Worm (Caenorhabditis elegans) whole organism, L4 larva: ENCODE data around the gene fbxa-74.
A peak's percentile ranks its signal among the peaks of the same experiment; 100 is the strongest.

ENCODE experiments used
- F26F4.8 ChIP-seq: fragments of 200-800 bp; sonication (Bioruptor generic); conservative IDR thresholded peaks from 2 replicates; pipeline ENCODE4 v1.3.6; 2022; ENCODE audit warnings: missing genetic modification characterization, missing compliant biosample characterization
- F37D6.2 ChIP-seq: sonication (generic microtip); optimal IDR thresholded peaks from 2 replicates; lab custom pipeline; 2016; ENCODE audit warnings: mild to moderate bottlenecking, missing genetic modification characterization, missing compliant biosample characterization
- T20F7.1 ChIP-seq: fragments of 200-800 bp; sonication (Bioruptor generic); optimal IDR thresholded peaks from 2 replicates; lab custom pipeline; 2018; ENCODE audit warnings: mild to moderate bottlenecking, missing genetic modification characterization, missing compliant biosample characterization
- T26A8.4 ChIP-seq: fragments of 200-800 bp; sonication (Bioruptor generic); IDR thresholded peaks from 2 replicates; pipeline ENCODE4 v1.3.6; 2022; ENCODE audit warnings: missing genetic modification characterization, missing compliant biosample characterization
- Y105C5A.15 ChIP-seq: fragments of 200-800 bp; sonication (Bioruptor generic); IDR thresholded peaks from 2 replicates; pipeline ENCODE4 v1.3.6; 2022; ENCODE audit warnings: missing genetic modification characterization, missing compliant biosample characterization
- Y48G9A.11 ChIP-seq: fragments of 200-800 bp; sonication (Bioruptor generic); IDR thresholded peaks from 2 replicates; pipeline ENCODE4 v1.3.6; 2022; ENCODE audit warnings: missing genetic modification reagents, missing genetic modification characterization, missing compliant biosample characterization
- Y75B8A.6 ChIP-seq: fragments of 200-800 bp; sonication (Bioruptor generic); IDR thresholded peaks from 2 replicates; pipeline ENCODE4 v1.3.6; 2022; ENCODE audit warnings: missing genetic modification reagents, missing genetic modification characterization, missing compliant biosample characterization
- ZK337.2 ChIP-seq: fragments of 200-800 bp; sonication (Bioruptor generic); IDR thresholded peaks from 2 replicates; pipeline ENCODE4 v1.3.6; 2022; ENCODE audit warnings: missing genetic modification reagents, missing genetic modification characterization, missing compliant biosample characterization
- aha-1 ChIP-seq: fragments of 150-350 bp; peaks from one replicate; lab custom pipeline; 2014; ENCODE audit warnings: missing biosample characterization, missing genetic modification characterization
- attf-4 ChIP-seq: sonication (generic microtip); optimal IDR thresholded peaks from 3 replicates; lab custom pipeline; 2017; ENCODE audit warnings: missing biosample characterization, missing genetic modification characterization
- ces-1 ChIP-seq: fragments of 150-350 bp; sonication (generic microtip); optimal IDR thresholded peaks from 4 replicates; lab custom pipeline; 2014; ENCODE audit warnings: missing biosample characterization, missing genetic modification reagents, missing genetic modification characterization
- ctbp-1 ChIP-seq: fragments of 200-800 bp; sonication (Bioruptor generic); IDR thresholded peaks from 2 replicates; pipeline ENCODE4 v1.3.6; 2022; ENCODE audit warnings: missing genetic modification reagents, missing genetic modification characterization, missing compliant biosample characterization
- daf-12 ChIP-seq: fragments of 150-350 bp; optimal IDR thresholded peaks from 2 replicates; lab custom pipeline; 2014; ENCODE audit warnings: missing biosample characterization, missing genetic modification reagents, missing genetic modification characterization
- daf-19 ChIP-seq: fragments of 200-800 bp; sonication (Bioruptor generic); conservative IDR thresholded peaks from 2 replicates; pipeline ENCODE4 v1.3.6; 2022; ENCODE audit warnings: missing genetic modification characterization, missing compliant biosample characterization
- daf-8 ChIP-seq: fragments of 200-800 bp; sonication (Bioruptor generic); IDR thresholded peaks from 2 replicates; pipeline ENCODE4 v1.3.6; 2022; ENCODE audit warnings: missing genetic modification characterization, missing compliant biosample characterization
- dmd-6 ChIP-seq: fragments of 200-800 bp; sonication (Bioruptor generic); IDR thresholded peaks from 2 replicates; pipeline ENCODE4 v1.3.6; 2022; ENCODE audit warnings: missing genetic modification reagents, missing genetic modification characterization, missing compliant biosample characterization
- dmd-8 ChIP-seq: fragments of 200-800 bp; sonication (Bioruptor generic); IDR thresholded peaks from 2 replicates; pipeline ENCODE4 v1.3.6; 2022; ENCODE audit warnings: missing genetic modification characterization, missing compliant biosample characterization
- dpl-1 ChIP-seq: fragments of 150-350 bp; optimal IDR thresholded peaks from 2 replicates; lab custom pipeline; 2014; ENCODE audit warnings: missing biosample characterization, missing genetic modification reagents, missing genetic modification characterization
- duxl-1 ChIP-seq: sonication (generic microtip); optimal IDR thresholded peaks from 2 replicates; lab custom pipeline; 2016; ENCODE audit warnings: mild to moderate bottlenecking, missing genetic modification characterization, moderate library complexity, missing compliant biosample characterization; ENCODE audit not compliant: poor library complexity
- dve-1 ChIP-seq: sonication (generic microtip); optimal IDR thresholded peaks from 2 replicates; lab custom pipeline; 2017; ENCODE audit warnings: antibody characterized with exemption, mild to moderate bottlenecking, missing genetic modification characterization, missing compliant biosample characterization; ENCODE audit not compliant: insufficient read depth
- egl-27 ChIP-seq: sonication (generic microtip); optimal IDR thresholded peaks from 3 replicates; lab custom pipeline; 2017; ENCODE audit warnings: missing biosample characterization, missing genetic modification reagents, missing genetic modification characterization
- egl-43 ChIP-seq: fragments of 200-800 bp; sonication (Bioruptor generic); IDR thresholded peaks from 2 replicates; pipeline ENCODE4 v1.3.6; 2022; ENCODE audit warnings: missing genetic modification reagents, missing genetic modification characterization, missing compliant biosample characterization
- gei-8 ChIP-seq: fragments of 200-800 bp; sonication (Bioruptor generic); optimal IDR thresholded peaks from 2 replicates; lab custom pipeline; 2018; ENCODE audit warnings: mild to moderate bottlenecking, missing genetic modification characterization, missing compliant biosample characterization
- hif-1 ChIP-seq, 2 experiments: sonication (generic microtip); optimal IDR thresholded peaks; 2 replicates each; lab custom pipeline; 2016 to 2017; ENCODE audit warnings: missing compliant biosample characterization in 2 of 2, missing genetic modification characterization in 2 of 2, missing genetic modification reagents in 2 of 2, missing genotype in 2 of 2, mild to moderate bottlenecking in 1 of 2
- hlh-11 ChIP-seq: fragments of 200-800 bp; sonication (Bioruptor generic); optimal IDR thresholded peaks from 2 replicates; lab custom pipeline; 2018; ENCODE audit warnings: mild to moderate bottlenecking, missing genetic modification characterization, missing compliant biosample characterization
- hlh-30 ChIP-seq: sonication (generic microtip); optimal IDR thresholded peaks from 2 replicates; lab custom pipeline; 2017; ENCODE audit warnings: antibody characterized with exemption, mild to moderate bottlenecking, missing genetic modification characterization, missing compliant biosample characterization; ENCODE audit not compliant: insufficient read depth
- hmg-1.1 ChIP-seq: fragments of 200-800 bp; sonication (Bioruptor generic); IDR thresholded peaks from 2 replicates; pipeline ENCODE4 v1.3.6; 2022; ENCODE audit warnings: missing genetic modification reagents, missing genetic modification characterization, missing compliant biosample characterization
- lin-13 ChIP-seq: fragments of 150-350 bp; optimal IDR thresholded peaks from 2 replicates; lab custom pipeline; 2014; ENCODE audit warnings: missing biosample characterization, missing genetic modification reagents, missing genetic modification characterization
- lin-29 ChIP-seq: fragments of 200-800 bp; sonication (Bioruptor generic); IDR thresholded peaks from 2 replicates; pipeline ENCODE4 v1.3.6; 2022; ENCODE audit warnings: missing genetic modification reagents, missing genetic modification characterization, missing compliant biosample characterization
- lin-38 ChIP-seq: fragments of 200-800 bp; sonication (Bioruptor generic); IDR thresholded peaks from 2 replicates; pipeline ENCODE4 v1.3.6; 2022; ENCODE audit warnings: missing genetic modification reagents, missing genetic modification characterization, missing compliant biosample characterization
- lin-39 ChIP-seq: fragments of 150-350 bp; optimal IDR thresholded peaks from 2 replicates; lab custom pipeline; 2014; ENCODE audit warnings: missing biosample characterization, missing genetic modification reagents, missing genetic modification characterization
- lsy-2 ChIP-seq, 2 experiments: fragments of 150-350 bp in 1 of 2; sonication (generic microtip) in 1 of 2; optimal IDR thresholded peaks; 2 replicates each; lab custom pipeline; 2014 to 2017; ENCODE audit warnings: missing biosample characterization in 2 of 2, missing genetic modification characterization in 2 of 2
- madf-5 ChIP-seq, 2 experiments: fragments of 200-800 bp; sonication (Bioruptor generic); IDR thresholded peaks; 2 replicates each; pipeline ENCODE4 v1.3.6; 2022; ENCODE audit warnings: missing compliant biosample characterization in 2 of 2, missing genetic modification characterization in 2 of 2
- mdl-1 ChIP-seq, 2 experiments: fragments of 150-350 bp in 1 of 2; sonication (generic microtip) in 1 of 2; optimal IDR thresholded peaks; 2 replicates each; lab custom pipeline; 2014 to 2017; ENCODE audit warnings: missing biosample characterization in 2 of 2, missing genetic modification characterization in 2 of 2
- mxl-2 ChIP-seq: fragments of 200-800 bp; sonication (Bioruptor generic); conservative IDR thresholded peaks from 2 replicates; pipeline ENCODE4 v1.3.6; 2022; ENCODE audit warnings: missing genetic modification reagents, missing genetic modification characterization, missing compliant biosample characterization
- nhr-102 ChIP-seq: sonication (generic microtip); optimal IDR thresholded peaks from 2 replicates; lab custom pipeline; 2016; ENCODE audit warnings: mild to moderate bottlenecking, missing genetic modification characterization, moderate library complexity, missing compliant biosample characterization
- nhr-237 ChIP-seq: sonication (generic microtip); optimal IDR thresholded peaks from 2 replicates; lab custom pipeline; 2017; ENCODE audit warnings: missing biosample characterization, missing genetic modification characterization
- nhr-28 ChIP-seq: fragments of 150-350 bp; optimal IDR thresholded peaks from 2 replicates; lab custom pipeline; 2014; ENCODE audit warnings: missing biosample characterization, missing genetic modification characterization
- nhr-48 ChIP-seq: sonication (generic microtip); optimal IDR thresholded peaks from 2 replicates; lab custom pipeline; 2016; ENCODE audit warnings: mild to moderate bottlenecking, missing genetic modification characterization, missing compliant biosample characterization
- nhr-6 ChIP-seq: fragments of 150-350 bp; optimal IDR thresholded peaks from 2 replicates; lab custom pipeline; 2014; ENCODE audit warnings: missing biosample characterization, missing genetic modification characterization
- nhr-76 ChIP-seq: fragments of 150-350 bp; optimal IDR thresholded peaks from 2 replicates; lab custom pipeline; 2014; ENCODE audit warnings: missing biosample characterization, missing genetic modification characterization
- php-3 ChIP-seq: fragments of 200-800 bp; sonication (Bioruptor generic); IDR thresholded peaks from 2 replicates; pipeline ENCODE4 v1.3.6; 2022; ENCODE audit warnings: missing genetic modification reagents, missing genetic modification characterization, missing compliant biosample characterization
- pqm-1 ChIP-seq: sonication (generic microtip); optimal IDR thresholded peaks from 2 replicates; lab custom pipeline; 2017; ENCODE audit warnings: missing biosample characterization, missing genetic modification characterization
- rbr-2 ChIP-seq: sonication (generic microtip); optimal IDR thresholded peaks from 2 replicates; lab custom pipeline; 2016; ENCODE audit warnings: missing genotype, missing genetic modification characterization, missing compliant biosample characterization
- spr-3 ChIP-seq: fragments of 200-800 bp; sonication (Bioruptor generic); optimal IDR thresholded peaks from 2 replicates; lab custom pipeline; 2018; ENCODE audit warnings: mild to moderate bottlenecking, missing genetic modification characterization, missing compliant biosample characterization
- tag-97 ChIP-seq: fragments of 200-800 bp; sonication (Bioruptor generic); IDR thresholded peaks from 2 replicates; pipeline ENCODE4 v1.3.6; 2022; ENCODE audit warnings: missing genetic modification characterization, missing compliant biosample characterization
- zag-1 ChIP-seq: fragments of 150-350 bp; optimal IDR thresholded peaks from 2 replicates; lab custom pipeline; 2014; ENCODE audit warnings: missing biosample characterization, missing genetic modification characterization
- zfp-2 ChIP-seq: sonication (generic microtip); optimal IDR thresholded peaks from 2 replicates; lab custom pipeline; 2016; ENCODE audit warnings: mild to moderate bottlenecking, missing genetic modification characterization, missing compliant biosample characterization
- ztf-11 ChIP-seq: fragments of 150-350 bp; optimal IDR thresholded peaks from 2 replicates; lab custom pipeline; 2014; ENCODE audit warnings: missing biosample characterization, missing genetic modification characterization

The fbxa-74 gene

DNA sequence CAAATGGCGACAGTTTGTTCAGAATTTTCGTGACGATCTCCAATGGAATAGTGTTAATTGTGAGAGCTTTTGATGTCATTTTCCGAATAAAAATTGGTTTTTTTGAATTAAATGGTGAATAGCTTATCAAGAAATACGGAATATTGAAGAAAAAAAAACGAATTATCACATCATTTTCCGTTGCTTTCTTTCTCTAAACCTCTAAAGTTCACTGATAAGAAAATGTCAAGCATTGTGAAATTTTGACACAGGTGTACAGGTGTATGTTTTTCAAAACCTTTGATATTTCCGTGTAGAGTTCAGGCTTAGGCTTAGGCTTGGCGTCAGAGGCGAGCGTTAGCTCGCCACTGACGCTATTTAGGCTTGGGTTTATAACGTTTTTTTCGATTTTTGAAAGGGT lies at the start of gene fbxa-74:
fbxa-74 (minus strand) TSS at position 145 of the 400 bp plus-strand sequence.
- TF ChIP-seq php-3 (GFP tag; lab: Robert Waterston, UW) (no peak), tag-97 (GFP tag; lab: Robert Waterston, UW) (no peak), hif-1 (tag; optimal IDR thresholded peaks at IDR 0.05; lab: Kevin White, UChicago) (no peak), nhr-6 (tag; lab: Kevin White, UChicago) (peak; percentile 86), aha-1 (tag; lab: Kevin White, UChicago) (no peak), hlh-11 (peak; percentile 36), lin-29 (GFP tag; lab: Robert Waterston, UW) (no peak), dve-1 (tag; lab: Kevin White, UChicago) (peak; percentile 41), egl-43 (GFP tag; lab: Robert Waterston, UW) (no peak), hmg-1.1 (GFP tag; lab: Robert Waterston, UW) (no peak), egl-27 (tag; lab: Kevin White, UChicago) (no peak), ZK337.2 (GFP tag; lab: Robert Waterston, UW) (no peak), pqm-1 (tag; lab: Kevin White, UChicago) (peak; percentile 87), spr-3 (no peak), nhr-28 (tag; lab: Kevin White, UChicago) (peak; percentile 56), dmd-6 (peak; percentile 76)
- TF ChIP-seq, all 104 proteins: peak for 6

ce11 chrIII:1745450-1746127 lies 46.8 kb upstream of the fbxa-74 start:
- TF ChIP-seq nhr-76 (tag; lab: Kevin White, UChicago), result no peak
- no peak for TF ChIP-seq hif-1 (tag; optimal IDR thresholded peaks at IDR 0.05; lab: Kevin White, UChicago)
- TF ChIP-seq T26A8.4 (GFP tag; lab: Robert Waterston, UW), result no peak
- TF ChIP-seq daf-12 (tag; lab: Kevin White, UChicago), result no peak
- no peak for TF ChIP-seq zfp-2 (tag; lab: Kevin White, UChicago)
- TF ChIP-seq Y48G9A.11 (GFP tag; lab: Robert Waterston, UW), result no peak
- no peak for TF ChIP-seq tag-97 (GFP tag; lab: Robert Waterston, UW)
- no peak for TF ChIP-seq nhr-102 (tag; lab: Kevin White, UChicago)
- TF ChIP-seq ctbp-1 (GFP tag; lab: Robert Waterston, UW), result 0 out of 2 replicates have a peak, but pooled peaks have one; percentile 24
- no peak for TF ChIP-seq mxl-2 (GFP tag; lab: Robert Waterston, UW)
- no peak for TF ChIP-seq daf-8
- no peak for TF ChIP-seq T20F7.1
- no peak for TF ChIP-seq Y105C5A.15
- no peak for TF ChIP-seq rbr-2 (tag; lab: Kevin White, UChicago)
- no peak for TF ChIP-seq gei-8 (GFP tag; lab: Kevin White, UChicago)
- TF ChIP-seq dmd-8 (GFP tag; lab: Robert Waterston, UW), result no peak
- TF ChIP-seq nhr-237 (tag; lab: Kevin White, UChicago), result no peak
- no peak for TF ChIP-seq mdl-1 (tag; optimal IDR thresholded peaks at IDR 0.05; lab: Kevin White, UChicago)
- TF ChIP-seq lin-39 (tag; lab: Kevin White, UChicago), result no peak
- no peak for TF ChIP-seq attf-4 (tag; lab: Kevin White, UChicago)
- TF ChIP-seq F37D6.2 (tag; lab: Kevin White, UChicago), result no peak
- no peak for TF ChIP-seq hmg-1.1 (GFP tag; lab: Robert Waterston, UW)
- TF ChIP-seq nhr-48, result no peak
- TF ChIP-seq php-3 (GFP tag; lab: Robert Waterston, UW), result no peak
- TF ChIP-seq ztf-11 (tag; lab: Kevin White, UChicago), result no peak
- no peak for TF ChIP-seq zag-1 (tag; lab: Kevin White, UChicago)
- TF ChIP-seq hlh-30 (tag; lab: Kevin White, UChicago), result peak; percentile 34
- TF ChIP-seq pqm-1 (tag; lab: Kevin White, UChicago), result no peak
- no peak for TF ChIP-seq duxl-1
- peak in 1 of 2 experiments; percentile 7 for TF ChIP-seq lsy-2 (tag; optimal IDR thresholded peaks at IDR 0.05; lab: Kevin White, UChicago)
- no peak for TF ChIP-seq madf-5 (GFP tag; IDR thresholded peaks at IDR 0.05; lab: Robert Waterston, UW)
- no peak for TF ChIP-seq daf-19
- peak; percentile 86 for TF ChIP-seq ces-1 (GFP tag; lab: Kevin White, UChicago)
- no peak for TF ChIP-seq F26F4.8 (GFP tag; lab: Robert Waterston, UW)
- TF ChIP-seq Y75B8A.6 (GFP tag; lab: Robert Waterston, UW), result no peak
- TF ChIP-seq dpl-1 (GFP tag; lab: Kevin White, UChicago), result no peak
- no peak for TF ChIP-seq lin-13 (GFP tag; lab: Kevin White, UChicago)
- TF ChIP-seq lin-38 (GFP tag; lab: Robert Waterston, UW), result no peak
